Worm (Caenorhabditis elegans) whole organism, L1 larva: ENCODE results near the gene F11A5.15.

Experiments used
- C16A3.4 ChIP-seq: fragments of 150-350 bp; optimal IDR thresholded peaks from 2 replicates; lab custom pipeline; 2014; ENCODE audit warnings: missing biosample characterization, missing genetic modification characterization
- C34B4.2 ChIP-seq: sonication (generic microtip); optimal IDR thresholded peaks from 2 replicates; lab custom pipeline; 2017; ENCODE audit warnings: mild to moderate bottlenecking, missing genetic modification characterization, missing compliant biosample characterization
- aly-2 ChIP-seq: fragments of 150-350 bp; optimal IDR thresholded peaks from 2 replicates; lab custom pipeline; 2014; ENCODE audit warnings: missing biosample characterization, missing genetic modification characterization
- ama-1 ChIP-seq: fragments of 150-350 bp; optimal IDR thresholded peaks from 2 replicates; lab custom pipeline; 2014
- ceh-63 ChIP-seq: fragments of 200-800 bp; sonication (Bioruptor generic); optimal IDR thresholded peaks from 2 replicates; lab custom pipeline; 2018; ENCODE audit warnings: mild to moderate bottlenecking, missing genetic modification characterization, missing compliant biosample characterization
- ceh-88 ChIP-seq: fragments of 200-800 bp; sonication (Bioruptor generic); IDR thresholded peaks from 2 replicates; pipeline ENCODE4 v1.3.6; 2022; ENCODE audit warnings: missing genetic modification characterization, missing compliant biosample characterization
- ceh-90 ChIP-seq: sonication (generic microtip); optimal IDR thresholded peaks from 2 replicates; lab custom pipeline; 2016; ENCODE audit warnings: missing genetic modification characterization, missing compliant biosample characterization
- dsc-1 ChIP-seq: sonication (generic microtip); optimal IDR thresholded peaks from 2 replicates; lab custom pipeline; 2016; ENCODE audit warnings: mild to moderate bottlenecking, missing genetic modification characterization, missing compliant biosample characterization
- efl-1 ChIP-seq, 4 experiments: fragments of 150-350 bp; optimal IDR thresholded peaks in 3 of 4; peaks in 1 of 4; 1 replicate in 1 of 4; 2 replicates in 3 of 4; lab custom pipeline; 2014; ENCODE audit warnings: missing biosample characterization in 2 of 4, missing genetic modification characterization in 2 of 4, missing genetic modification reagents in 2 of 4
- efl-3 ChIP-seq: fragments of 200-800 bp; sonication (Bioruptor generic); optimal IDR thresholded peaks from 2 replicates; lab custom pipeline; 2018; ENCODE audit warnings: mild to moderate bottlenecking, missing genetic modification characterization, missing compliant biosample characterization
- elt-2 ChIP-seq: sonication (generic microtip); optimal IDR thresholded peaks from 2 replicates; lab custom pipeline; 2016; ENCODE audit warnings: missing genetic modification characterization, mild to moderate bottlenecking, inconsistent platforms, missing compliant biosample characterization, missing genetic modification reagents
- elt-3 ChIP-seq, 6 experiments: fragments of 150-350 bp in 1 of 6; sonication (generic microtip); optimal IDR thresholded peaks; 2 replicates each; lab custom pipeline; 2017 to 2018; ENCODE audit warnings: missing biosample characterization in 6 of 6, missing genetic modification characterization in 6 of 6, inconsistent platforms in 1 of 6
- ets-5 ChIP-seq: fragments of 200-800 bp; sonication (Bioruptor generic); IDR thresholded peaks from 2 replicates; pipeline ENCODE4 v1.3.6; 2022; ENCODE audit warnings: missing genetic modification characterization, missing compliant biosample characterization
- fkh-10 ChIP-seq: sonication (generic microtip); optimal IDR thresholded peaks from 2 replicates; lab custom pipeline; 2017; ENCODE audit warnings: missing biosample characterization, missing genetic modification reagents, missing genetic modification characterization
- fkh-4 ChIP-seq: sonication (generic microtip); optimal IDR thresholded peaks from 2 replicates; lab custom pipeline; 2016; ENCODE audit warnings: missing compliant biosample characterization, missing genetic modification characterization, borderline replicate concordance
- hlh-4 ChIP-seq: sonication (generic microtip); optimal IDR thresholded peaks from 2 replicates; lab custom pipeline; 2016; ENCODE audit warnings: mild to moderate bottlenecking, missing genetic modification characterization, missing compliant biosample characterization
- irx-1 ChIP-seq: sonication (generic microtip); optimal IDR thresholded peaks from 2 replicates; lab custom pipeline; 2016; ENCODE audit warnings: missing genetic modification characterization, missing compliant biosample characterization
- jun-1 ChIP-seq: fragments of 150-350 bp; optimal IDR thresholded peaks from 2 replicates; lab custom pipeline; 2014; ENCODE audit warnings: missing biosample characterization, missing genetic modification reagents, missing genetic modification characterization
- lin-35 ChIP-seq, 2 experiments: fragments of 150-350 bp; optimal IDR thresholded peaks; 2 replicates each; lab custom pipeline; 2014; ENCODE audit warnings: missing biosample characterization in 2 of 2, missing genetic modification characterization in 2 of 2, missing genetic modification reagents in 2 of 2
- lin-39 ChIP-seq: fragments of 150-350 bp; optimal IDR thresholded peaks from 2 replicates; lab custom pipeline; 2014; ENCODE audit warnings: missing biosample characterization, missing genetic modification reagents, missing genetic modification characterization
- lir-3 ChIP-seq: sonication (generic microtip); optimal IDR thresholded peaks from 2 replicates; lab custom pipeline; 2016; ENCODE audit warnings: mild to moderate bottlenecking, missing genetic modification characterization, moderate library complexity, missing compliant biosample characterization; ENCODE audit not compliant: poor library complexity
- lsy-2 ChIP-seq, 2 experiments: fragments of 150-350 bp; optimal IDR thresholded peaks; 2 replicates each; lab custom pipeline; 2014; ENCODE audit warnings: missing biosample characterization in 2 of 2, missing genetic modification characterization in 2 of 2
- mdl-1 ChIP-seq, 2 experiments: fragments of 150-350 bp; optimal IDR thresholded peaks; 2 replicates each; lab custom pipeline; 2014 to 2017; ENCODE audit warnings: missing biosample characterization in 2 of 2, missing genetic modification characterization in 2 of 2, inconsistent platforms in 1 of 2
- nhr-237 ChIP-seq: fragments of 150-350 bp; optimal IDR thresholded peaks from 2 replicates; lab custom pipeline; 2014; ENCODE audit warnings: missing biosample characterization, missing genetic modification characterization
- nhr-28 ChIP-seq: fragments of 150-350 bp; optimal IDR thresholded peaks from 2 replicates; lab custom pipeline; 2014; ENCODE audit warnings: missing biosample characterization, missing genetic modification characterization
- nhr-47 ChIP-seq: sonication (generic microtip); optimal IDR thresholded peaks from 2 replicates; lab custom pipeline; 2016; ENCODE audit warnings: mild to moderate bottlenecking, missing genetic modification characterization, moderate library complexity, missing compliant biosample characterization
- nhr-77 ChIP-seq: fragments of 150-350 bp; optimal IDR thresholded peaks from 2 replicates; lab custom pipeline; 2014; ENCODE audit warnings: missing biosample characterization, missing genetic modification characterization
- nhr-84 ChIP-seq: sonication (generic microtip); optimal IDR thresholded peaks from 2 replicates; lab custom pipeline; 2017; ENCODE audit warnings: missing biosample characterization, missing genetic modification characterization
- nhr-85 ChIP-seq: sonication (generic microtip); peaks from one replicate; lab custom pipeline; 2016; ENCODE audit warnings: missing genetic modification characterization, inconsistent platforms, missing compliant biosample characterization
- skn-1 ChIP-seq: fragments of 150-350 bp; optimal IDR thresholded peaks from 2 replicates; lab custom pipeline; 2014; ENCODE audit warnings: missing biosample characterization, missing genetic modification characterization
- sptf-1 ChIP-seq: fragments of 150-350 bp; optimal IDR thresholded peaks from 2 replicates; lab custom pipeline; 2014; ENCODE audit warnings: missing biosample characterization, missing genetic modification characterization
- sup-37 ChIP-seq: fragments of 200-800 bp; sonication (Bioruptor generic); optimal IDR thresholded peaks from 2 replicates; lab custom pipeline; 2018; ENCODE audit warnings: mild to moderate bottlenecking, missing genetic modification characterization, missing compliant biosample characterization
- swsn-7 ChIP-seq: sonication (generic microtip); optimal IDR thresholded peaks from 2 replicates; lab custom pipeline; 2016; ENCODE audit warnings: missing genetic modification characterization, missing compliant biosample characterization
- tlp-1 ChIP-seq: fragments of 150-350 bp; optimal IDR thresholded peaks from 2 replicates; lab custom pipeline; 2014; ENCODE audit warnings: missing biosample characterization, missing genetic modification characterization
- unc-30 ChIP-seq: sonication (generic microtip); optimal IDR thresholded peaks from 2 replicates; lab custom pipeline; 2017; ENCODE audit warnings: missing biosample characterization, missing genetic modification characterization
- unc-86 ChIP-seq: sonication (generic microtip); optimal IDR thresholded peaks from 2 replicates; lab custom pipeline; 2016; ENCODE audit warnings: missing genetic modification characterization, missing compliant biosample characterization
- xbp-1 ChIP-seq: sonication (generic microtip); optimal IDR thresholded peaks from 2 replicates; lab custom pipeline; 2016; ENCODE audit warnings: missing genetic modification characterization, missing compliant biosample characterization
- zag-1 ChIP-seq: fragments of 150-350 bp; optimal IDR thresholded peaks from 2 replicates; lab custom pipeline; 2014; ENCODE audit warnings: missing biosample characterization, missing genetic modification characterization
- zip-4 ChIP-seq: fragments of 200-800 bp; sonication (Bioruptor generic); optimal IDR thresholded peaks from 2 replicates; lab custom pipeline; 2018; ENCODE audit warnings: mild to moderate bottlenecking, missing genetic modification characterization, moderate library complexity, missing compliant biosample characterization
- ztf-11 ChIP-seq, 2 experiments: sonication (generic microtip); optimal IDR thresholded peaks; 2 replicates each; lab custom pipeline; 2016 to 2017; ENCODE audit warnings: missing genetic modification characterization in 2 of 2, missing biosample characterization in 1 of 2, missing compliant biosample characterization in 1 of 2
- ztf-4 ChIP-seq: fragments of 150-350 bp; optimal IDR thresholded peaks from 2 replicates; lab custom pipeline; 2014; ENCODE audit warnings: missing biosample characterization, missing genetic modification characterization

F11A5.15 gene

ce11 chrV:16235647-16236046 is 17.2 kb upstream of the F11A5.15 start, which contains the start of gene srh-98:
srh-98 (minus strand) TSS chrV:16235747.
- TF ChIP-seq fkh-10 (GFP tag; lab: Kevin White, UChicago): no peak
- no peak for TF ChIP-seq ets-5 (GFP tag; lab: Robert Waterston, UW)
- TF ChIP-seq jun-1: no peak
- TF ChIP-seq aly-2 (tag; lab: Kevin White, UChicago): no peak
- no peak for TF ChIP-seq fkh-4
- TF ChIP-seq efl-3 (GFP tag; lab: Kevin White, UChicago): no peak
- TF ChIP-seq lir-3 (tag; lab: Kevin White, UChicago): no peak
- TF ChIP-seq ztf-11 (tag; optimal IDR thresholded peaks at IDR 0.05; lab: Kevin White, UChicago): no peak
- TF ChIP-seq tlp-1 (tag; lab: Kevin White, UChicago): no peak
- TF ChIP-seq nhr-85 (tag; lab: Kevin White, UChicago): no peak
- TF ChIP-seq efl-1 (optimal IDR thresholded peaks at IDR 0.05; lab: Kevin White, UChicago): no peak
- no peak for TF ChIP-seq efl-1 (GFP tag; optimal IDR thresholded peaks at IDR 0.05 in 1 of 2; lab: Kevin White, UChicago)
- TF ChIP-seq xbp-1 (tag; lab: Kevin White, UChicago): no peak
- TF ChIP-seq mdl-1 (tag; optimal IDR thresholded peaks at IDR 0.05; lab: Kevin White, UChicago): no peak
- no peak for TF ChIP-seq C34B4.2 (tag; lab: Kevin White, UChicago)
- no peak for TF ChIP-seq sup-37 (GFP tag; lab: Kevin White, UChicago)
- TF ChIP-seq ceh-88 (GFP tag; lab: Robert Waterston, UW): no peak
- no peak for TF ChIP-seq elt-3 (tag; optimal IDR thresholded peaks at IDR 0.05; lab: Kevin White, UChicago)
- no peak for TF ChIP-seq unc-30 (tag; lab: Kevin White, UChicago)

DNA sequence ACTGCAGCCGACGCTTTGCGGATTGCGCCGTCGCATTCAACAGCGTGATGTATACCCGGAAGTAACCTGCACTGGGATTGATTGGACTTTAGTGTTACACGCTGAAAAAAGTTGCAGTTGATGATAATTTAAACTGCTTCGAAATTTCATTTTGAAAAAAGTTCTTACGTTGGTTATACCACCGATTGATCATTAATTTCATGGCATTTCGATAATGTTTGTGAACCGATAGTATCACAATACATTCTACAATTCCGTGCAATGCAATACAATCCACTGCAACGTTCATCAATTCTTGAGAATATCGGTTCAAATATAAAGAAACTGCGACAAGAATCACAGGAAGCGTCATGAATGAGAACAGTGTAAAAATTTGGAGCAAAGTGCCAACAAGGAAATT is 16.7 kb upstream of the F11A5.15 start, which contains the start of gene F21H7.3:
TSS of gene F21H7.3 (minus strand) at position 101 of the 400 bp plus-strand sequence.
- TF ChIP-seq mdl-1 (tag; optimal IDR thresholded peaks at IDR 0.05; lab: Kevin White, UChicago): no peak
- TF ChIP-seq hlh-4: no peak
- TF ChIP-seq ztf-4 (tag; lab: Kevin White, UChicago): no peak

- TF ChIP-seq elt-2 (tag; lab: Kevin White, UChicago): no peak
- TF ChIP-seq nhr-84: no peak
- no peak for TF ChIP-seq sup-37 (GFP tag; lab: Kevin White, UChicago)
- no peak for TF ChIP-seq tlp-1 (tag; lab: Kevin White, UChicago)
- TF ChIP-seq swsn-7 (tag; lab: Kevin White, UChicago): no peak
- TF ChIP-seq nhr-77 (tag; lab: Kevin White, UChicago): no peak
- no peak for TF ChIP-seq lsy-2 (tag; optimal IDR thresholded peaks at IDR 0.05; lab: Kevin White, UChicago)
- TF ChIP-seq lin-39 (tag; lab: Kevin White, UChicago): no peak
- TF ChIP-seq lin-35 (GFP tag; optimal IDR thresholded peaks at IDR 0.05; lab: Kevin White, UChicago): no peak
- no peak for TF ChIP-seq nhr-47 (tag; lab: Kevin White, UChicago)
- no peak for TF ChIP-seq aly-2 (tag; lab: Kevin White, UChicago)
- no peak for TF ChIP-seq sptf-1
- TF ChIP-seq nhr-85 (tag; lab: Kevin White, UChicago): no peak
- TF ChIP-seq ama-1 (lab: Kevin White, UChicago): no peak
- TF ChIP-seq ceh-63 (GFP tag; lab: Kevin White, UChicago): no peak
- TF ChIP-seq skn-1 (tag; lab: Kevin White, UChicago): no peak
These were observed 15.2 kb upstream of the F11A5.15 start, which contains the start of gene clec-233 for ce11 chrV:16233624-16234023. clec-233 (plus strand) TSS chrV:16233924.

DNA sequence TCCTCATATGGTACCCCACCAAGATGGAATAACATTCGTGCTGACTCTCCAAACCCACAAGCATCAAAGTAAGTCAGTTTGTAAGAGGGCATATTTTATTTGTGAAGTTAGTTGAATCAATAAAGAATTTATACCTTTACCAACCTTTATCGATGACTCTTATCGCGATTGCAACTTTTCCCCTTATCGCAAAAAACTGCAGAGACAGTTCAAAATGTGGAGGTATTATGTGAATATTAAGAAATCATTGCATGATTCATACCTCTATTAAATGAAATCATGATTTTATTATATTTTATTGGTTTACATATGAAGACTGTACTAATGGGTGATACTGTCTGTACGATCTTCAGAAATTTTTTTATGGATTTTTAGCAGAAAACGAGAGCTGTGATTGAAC is 13.8 kb upstream of the F11A5.15 start, which contains the start of gene gst-22:
TSS of gene gst-22 (minus strand) at position 103 of the 400 bp plus-strand sequence.
- TF ChIP-seq elt-2 (tag; lab: Kevin White, UChicago) (peak; percentile 89), ztf-11 (tag; optimal IDR thresholded peaks at IDR 0.05; lab: Kevin White, UChicago) (no peak), hlh-4 (no peak), zip-4 (no peak), irx-1 (no peak), tlp-1 (tag; lab: Kevin White, UChicago) (peak; percentile 64), zag-1 (tag; lab: Kevin White, UChicago) (no peak), efl-1 (optimal IDR thresholded peaks at IDR 0.05; lab: Kevin White, UChicago) (no peak), efl-1 (GFP tag; optimal IDR thresholded peaks at IDR 0.05 in 1 of 2; lab: Kevin White, UChicago) (peak in 1 of 2 experiments; percentile 63), unc-86 (tag; lab: Kevin White, UChicago) (no peak), ceh-90 (no peak), nhr-28 (tag; lab: Kevin White, UChicago) (no peak), C16A3.4 (tag; lab: Kevin White, UChicago) (no peak), efl-3 (GFP tag; lab: Kevin White, UChicago) (no peak), skn-1 (tag; lab: Kevin White, UChicago) (no peak), sptf-1 (no peak), ztf-4 (tag; lab: Kevin White, UChicago) (no peak), nhr-237 (tag; lab: Kevin White, UChicago) (no peak), dsc-1 (tag; lab: Kevin White, UChicago) (no peak)
